Worm (Caenorhabditis elegans) whole organism, L3 larva: ENCODE data around the gene ZK180.7.

Experiments used
- ZK546.5 ChIP-seq: sonication (generic microtip); optimal IDR thresholded peaks from 2 replicates; lab custom pipeline; 2017; ENCODE audit warnings: missing biosample characterization, missing genetic modification characterization
- ceh-82 ChIP-seq: fragments of 150-350 bp; optimal IDR thresholded peaks from 2 replicates; lab custom pipeline; 2014; ENCODE audit warnings: missing biosample characterization, missing genetic modification characterization
- elt-2 ChIP-seq: sonication (generic microtip); optimal IDR thresholded peaks from 2 replicates; lab custom pipeline; 2016; ENCODE audit warnings: missing genetic modification reagents, mild to moderate bottlenecking, missing genetic modification characterization, missing compliant biosample characterization
- jun-1 ChIP-seq: fragments of 150-350 bp; optimal IDR thresholded peaks from 2 replicates; lab custom pipeline; 2014; ENCODE audit warnings: missing biosample characterization, missing genetic modification reagents, missing genetic modification characterization
- nhr-237 ChIP-seq: fragments of 150-350 bp; optimal IDR thresholded peaks from 2 replicates; lab custom pipeline; 2014; ENCODE audit warnings: missing biosample characterization, missing genetic modification characterization
- nhr-76 ChIP-seq: fragments of 150-350 bp; sonication (generic microtip); optimal IDR thresholded peaks from 5 replicates; lab custom pipeline; 2014; ENCODE audit warnings: missing biosample characterization, missing genetic modification characterization
- pha-4 ChIP-seq: fragments of 150-350 bp; optimal IDR thresholded peaks from 2 replicates; lab custom pipeline; 2014; ENCODE audit warnings: missing biosample characterization, missing genetic modification reagents, missing genetic modification characterization
- sea-2 ChIP-seq: fragments of 150-350 bp; sonication (generic microtip); optimal IDR thresholded peaks from 4 replicates; lab custom pipeline; 2014; ENCODE audit warnings: missing biosample characterization, missing genetic modification reagents, missing genetic modification characterization
- ztf-11 ChIP-seq: fragments of 150-350 bp; optimal IDR thresholded peaks from 2 replicates; lab custom pipeline; 2014; ENCODE audit warnings: missing biosample characterization, missing genetic modification characterization

DNA sequence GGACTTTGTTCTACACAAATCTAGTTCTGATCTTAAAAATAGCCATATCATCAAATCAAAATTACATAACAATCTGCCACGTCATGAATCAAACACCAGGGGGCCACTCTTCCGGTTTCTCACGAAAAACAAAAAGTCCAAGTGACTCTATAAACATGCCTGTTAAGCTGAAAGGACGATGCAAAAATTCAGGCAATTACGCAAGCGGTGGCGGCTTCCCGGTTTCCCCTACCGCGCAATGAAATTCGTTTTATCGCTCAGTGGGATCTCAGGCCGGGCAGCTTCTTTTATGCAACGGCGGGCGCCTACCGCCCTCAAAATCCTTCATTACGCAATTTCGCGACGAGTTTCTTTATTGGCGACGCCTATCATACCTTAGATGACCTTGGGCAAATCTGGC lies 29.4 kb downstream of the ZK180.7 start:
- TF ChIP-seq nhr-237 (tag; lab: Kevin White, UChicago) (no peak), jun-1 (tag; lab: Kevin White, UChicago) (no peak), ZK546.5 (tag; lab: Kevin White, UChicago) (no peak), sea-2 (no peak), nhr-76 (tag; lab: Kevin White, UChicago) (no peak), elt-2 (no peak), ceh-82 (tag; lab: Kevin White, UChicago) (no peak), pha-4 (tag; lab: Kevin White, UChicago) (no peak), ztf-11 (tag; lab: Kevin White, UChicago) (no peak)
